Fruit fly (Drosophila melanogaster): ENCODE data around the gene CG13243.

Gene CG13243

dm6 chr2L:15852292-15852691 lies at the start of gene CG13243:
Gene CG13243 (plus strand): TSS chr2L:15852592.
- TF ChIP-seq noc (tag; optimal IDR thresholded peaks at IDR 0.05): no peak

dm6 chr2L:15812041-15812440 lies 40.4 kb upstream of the CG13243 start, which contains the start of gene CG42876:
Gene CG42876 (minus strand): TSS chr2L:15812141.
- no peak for TF ChIP-seq noc (tag; optimal IDR thresholded peaks at IDR 0.05)

dm6 chr2L:15835558-15835957 lies 16.8 kb upstream of the CG13243 start, which contains the start of gene CG18518:
Gene CG18518 (minus strand): TSS chr2L:15835658.
- TF ChIP-seq noc (tag; optimal IDR thresholded peaks at IDR 0.05): no peak

- no peak for TF ChIP-seq noc (tag; optimal IDR thresholded peaks at IDR 0.05)
These were observed 5.8 kb upstream of the CG13243 start for dm6 chr2L:15846600-15846999.

- no peak for TF ChIP-seq noc (tag; optimal IDR thresholded peaks at IDR 0.05)
These were observed 1.4 kb downstream of the CG13243 start, which contains the start of gene Tektin-A for dm6 chr2L:15853826-15854225. Gene Tektin-A (plus strand): TSS chr2L:15854126.

dm6 chr2L:15865361-15865760 lies 13.0 kb downstream of the CG13243 start, which contains the start of gene CG42792:
Gene CG42792 (minus strand): TSS chr2L:15865461.
- TF ChIP-seq noc (tag; optimal IDR thresholded peaks at IDR 0.05): no peak

- TF ChIP-seq noc (tag; optimal IDR thresholded peaks at IDR 0.05): no peak
These were observed 27.7 kb downstream of the CG13243 start, which contains the start of gene CG7653 for dm6 chr2L:15880056-15880455. Gene CG7653 (minus strand): TSS chr2L:15880156.

dm6 chr2L:15883090-15883489 lies 30.7 kb downstream of the CG13243 start, which contains the start of gene CG44475:
Gene CG44475 (minus strand): TSS chr2L:15883190.
- TF ChIP-seq noc (tag; optimal IDR thresholded peaks at IDR 0.05): no peak

- no peak for TF ChIP-seq noc (tag; optimal IDR thresholded peaks at IDR 0.05)
These were observed 33.8 kb downstream of the CG13243 start for dm6 chr2L:15886187-15886586.

dm6 chr2L:15893711-15894110 lies 41.3 kb downstream of the CG13243 start, which contains the start of gene Tep1:
Gene Tep1 (minus strand): TSS chr2L:15893811.
- TF ChIP-seq noc (tag; optimal IDR thresholded peaks at IDR 0.05): no peak

dm6 chr2L:15895154-15895553 lies 42.8 kb downstream of the CG13243 start, which contains the start of gene CG31735:
Gene CG31735 (plus strand): TSS chr2L:15895454.
- no peak for TF ChIP-seq noc (tag; optimal IDR thresholded peaks at IDR 0.05)

- TF ChIP-seq noc (tag; optimal IDR thresholded peaks at IDR 0.05): no peak
These were observed 48.0 kb downstream of the CG13243 start, which contains the start of gene CG31823 for dm6 chr2L:15900424-15900823. Gene CG31823 (minus strand): TSS chr2L:15900524.

- TF ChIP-seq noc (tag; optimal IDR thresholded peaks at IDR 0.05): no peak
These were observed 49.9 kb downstream of the CG13243 start, which contains the start of gene CG31821 for dm6 chr2L:15902310-15902709. Gene CG31821 (minus strand): TSS chr2L:15902410.
